Worm (Caenorhabditis elegans) whole organism, L1 larva: ENCODE results near the gene F35D2.3.

ENCODE experiments used
- C04F5.9 ChIP-seq: sonication (generic microtip); optimal IDR thresholded peaks from 2 replicates; lab custom pipeline; 2016; ENCODE audit warnings: missing genetic modification characterization, missing compliant biosample characterization
- aly-2 ChIP-seq: fragments of 150-350 bp; optimal IDR thresholded peaks from 2 replicates; lab custom pipeline; 2014; ENCODE audit warnings: missing biosample characterization, missing genetic modification characterization
- ama-1 ChIP-seq: fragments of 150-350 bp; optimal IDR thresholded peaks from 2 replicates; lab custom pipeline; 2014
- blmp-1 ChIP-seq: fragments of 150-350 bp; optimal IDR thresholded peaks from 2 replicates; lab custom pipeline; 2014; ENCODE audit warnings: missing biosample characterization, missing genetic modification characterization
- ceh-63 ChIP-seq: fragments of 200-800 bp; sonication (Bioruptor generic); optimal IDR thresholded peaks from 2 replicates; lab custom pipeline; 2018; ENCODE audit warnings: mild to moderate bottlenecking, missing genetic modification characterization, missing compliant biosample characterization
- dsc-1 ChIP-seq: sonication (generic microtip); optimal IDR thresholded peaks from 2 replicates; lab custom pipeline; 2016; ENCODE audit warnings: mild to moderate bottlenecking, missing genetic modification characterization, missing compliant biosample characterization
- efl-1 ChIP-seq, 4 experiments: fragments of 150-350 bp; optimal IDR thresholded peaks in 3 of 4; peaks in 1 of 4; 1 replicate in 1 of 4; 2 replicates in 3 of 4; lab custom pipeline; 2014; ENCODE audit warnings: missing biosample characterization in 2 of 4, missing genetic modification characterization in 2 of 4, missing genetic modification reagents in 2 of 4
- efl-3 ChIP-seq: fragments of 200-800 bp; sonication (Bioruptor generic); optimal IDR thresholded peaks from 2 replicates; lab custom pipeline; 2018; ENCODE audit warnings: mild to moderate bottlenecking, missing genetic modification characterization, missing compliant biosample characterization
- elt-3 ChIP-seq, 6 experiments: fragments of 150-350 bp in 1 of 6; sonication (generic microtip); optimal IDR thresholded peaks; 2 replicates each; lab custom pipeline; 2017 to 2018; ENCODE audit warnings: missing biosample characterization in 6 of 6, missing genetic modification characterization in 6 of 6, inconsistent platforms in 1 of 6
- ets-5 ChIP-seq: fragments of 200-800 bp; sonication (Bioruptor generic); IDR thresholded peaks from 2 replicates; pipeline ENCODE4 v1.3.6; 2022; ENCODE audit warnings: missing genetic modification characterization, missing compliant biosample characterization
- fkh-4 ChIP-seq: sonication (generic microtip); optimal IDR thresholded peaks from 2 replicates; lab custom pipeline; 2016; ENCODE audit warnings: missing compliant biosample characterization, missing genetic modification characterization, borderline replicate concordance
- grh-1 ChIP-seq: fragments of 200-800 bp; sonication (Bioruptor generic); IDR thresholded peaks from 2 replicates; pipeline ENCODE4 v1.3.6; 2022; ENCODE audit warnings: missing genetic modification reagents, missing genetic modification characterization, missing compliant biosample characterization
- hlh-17 ChIP-seq: fragments of 200-800 bp; sonication (Bioruptor generic); optimal IDR thresholded peaks from 2 replicates; lab custom pipeline; 2018; ENCODE audit warnings: missing genetic modification characterization, mild to moderate bottlenecking, missing compliant biosample characterization, moderate library complexity, borderline replicate concordance
- hlh-4 ChIP-seq: sonication (generic microtip); optimal IDR thresholded peaks from 2 replicates; lab custom pipeline; 2016; ENCODE audit warnings: mild to moderate bottlenecking, missing genetic modification characterization, missing compliant biosample characterization
- hpl-2 ChIP-seq: fragments of 150-350 bp; optimal IDR thresholded peaks from 2 replicates; lab custom pipeline; 2014; ENCODE audit warnings: missing biosample characterization, missing genetic modification reagents, missing genetic modification characterization
- irx-1 ChIP-seq: sonication (generic microtip); optimal IDR thresholded peaks from 2 replicates; lab custom pipeline; 2016; ENCODE audit warnings: missing genetic modification characterization, missing compliant biosample characterization
- isw-1 ChIP-seq: fragments of 200-800 bp; sonication (Bioruptor generic); IDR thresholded peaks from 2 replicates; pipeline ENCODE4 v1.3.6; 2022; ENCODE audit warnings: missing genetic modification characterization, missing compliant biosample characterization
- jun-1 ChIP-seq: fragments of 150-350 bp; optimal IDR thresholded peaks from 2 replicates; lab custom pipeline; 2014; ENCODE audit warnings: missing biosample characterization, missing genetic modification reagents, missing genetic modification characterization
- lin-13 ChIP-seq: fragments of 150-350 bp; optimal IDR thresholded peaks from 2 replicates; lab custom pipeline; 2014; ENCODE audit warnings: missing biosample characterization, missing genetic modification reagents, missing genetic modification characterization
- lin-15B ChIP-seq: fragments of 150-350 bp; sonication (generic microtip); optimal IDR thresholded peaks from 3 replicates; lab custom pipeline; 2014; ENCODE audit warnings: missing biosample characterization, missing genetic modification characterization
- lin-39 ChIP-seq: fragments of 150-350 bp; optimal IDR thresholded peaks from 2 replicates; lab custom pipeline; 2014; ENCODE audit warnings: missing biosample characterization, missing genetic modification reagents, missing genetic modification characterization
- lir-3 ChIP-seq: sonication (generic microtip); optimal IDR thresholded peaks from 2 replicates; lab custom pipeline; 2016; ENCODE audit warnings: mild to moderate bottlenecking, missing genetic modification characterization, moderate library complexity, missing compliant biosample characterization; ENCODE audit not compliant: poor library complexity
- lsy-2 ChIP-seq, 2 experiments: fragments of 150-350 bp; optimal IDR thresholded peaks; 2 replicates each; lab custom pipeline; 2014; ENCODE audit warnings: missing biosample characterization in 2 of 2, missing genetic modification characterization in 2 of 2
- mab-9 ChIP-seq: fragments of 200-800 bp; sonication (Bioruptor generic); IDR thresholded peaks from 2 replicates; pipeline ENCODE4 v1.3.6; 2022; ENCODE audit warnings: missing genetic modification reagents, missing genetic modification characterization, missing compliant biosample characterization
- mdl-1 ChIP-seq, 2 experiments: fragments of 150-350 bp; optimal IDR thresholded peaks; 2 replicates each; lab custom pipeline; 2014 to 2017; ENCODE audit warnings: missing biosample characterization in 2 of 2, missing genetic modification characterization in 2 of 2, inconsistent platforms in 1 of 2
- mef-2 ChIP-seq: fragments of 150-350 bp; optimal IDR thresholded peaks from 2 replicates; lab custom pipeline; 2014; ENCODE audit warnings: missing biosample characterization, missing genetic modification characterization
- mep-1 ChIP-seq: fragments of 150-350 bp; optimal IDR thresholded peaks from 2 replicates; lab custom pipeline; 2014; ENCODE audit warnings: missing biosample characterization, missing genetic modification characterization
- nhr-19 ChIP-seq: fragments of 200-800 bp; sonication (Bioruptor generic); conservative IDR thresholded peaks from 2 replicates; pipeline ENCODE4 v1.3.6; 2022; ENCODE audit warnings: missing genetic modification characterization, missing compliant biosample characterization
- nhr-20 ChIP-seq: sonication (generic microtip); optimal IDR thresholded peaks from 2 replicates; lab custom pipeline; 2016; ENCODE audit warnings: mild to moderate bottlenecking, missing genetic modification characterization, missing compliant biosample characterization
- nhr-237 ChIP-seq: fragments of 150-350 bp; optimal IDR thresholded peaks from 2 replicates; lab custom pipeline; 2014; ENCODE audit warnings: missing biosample characterization, missing genetic modification characterization
- nhr-28 ChIP-seq: fragments of 150-350 bp; optimal IDR thresholded peaks from 2 replicates; lab custom pipeline; 2014; ENCODE audit warnings: missing biosample characterization, missing genetic modification characterization
- nhr-47 ChIP-seq: sonication (generic microtip); optimal IDR thresholded peaks from 2 replicates; lab custom pipeline; 2016; ENCODE audit warnings: mild to moderate bottlenecking, missing genetic modification characterization, moderate library complexity, missing compliant biosample characterization
- nhr-71 ChIP-seq: sonication (generic microtip); optimal IDR thresholded peaks from 2 replicates; lab custom pipeline; 2016; ENCODE audit warnings: mild to moderate bottlenecking, missing genetic modification characterization, moderate library complexity, missing compliant biosample characterization
- nhr-77 ChIP-seq: fragments of 150-350 bp; optimal IDR thresholded peaks from 2 replicates; lab custom pipeline; 2014; ENCODE audit warnings: missing biosample characterization, missing genetic modification characterization
- nhr-85 ChIP-seq: sonication (generic microtip); peaks from one replicate; lab custom pipeline; 2016; ENCODE audit warnings: missing genetic modification characterization, inconsistent platforms, missing compliant biosample characterization
- pag-3 ChIP-seq: sonication (generic microtip); optimal IDR thresholded peaks from 2 replicates; lab custom pipeline; 2017; ENCODE audit warnings: missing genetic modification characterization, mild to moderate bottlenecking, missing compliant biosample characterization, antibody characterized with exemption, borderline replicate concordance; ENCODE audit not compliant: insufficient read depth
- pax-3 ChIP-seq: fragments of 200-800 bp; sonication (Bioruptor generic); optimal IDR thresholded peaks from 2 replicates; lab custom pipeline; 2018; ENCODE audit warnings: mild to moderate bottlenecking, missing genetic modification characterization, moderate library complexity, missing compliant biosample characterization
- skn-1 ChIP-seq: fragments of 150-350 bp; optimal IDR thresholded peaks from 2 replicates; lab custom pipeline; 2014; ENCODE audit warnings: missing biosample characterization, missing genetic modification characterization
- sox-4 ChIP-seq: sonication (generic microtip); optimal IDR thresholded peaks from 2 replicates; lab custom pipeline; 2016; ENCODE audit warnings: missing genetic modification characterization, missing compliant biosample characterization
- sptf-1 ChIP-seq: fragments of 150-350 bp; optimal IDR thresholded peaks from 2 replicates; lab custom pipeline; 2014; ENCODE audit warnings: missing biosample characterization, missing genetic modification characterization
- swsn-7 ChIP-seq: sonication (generic microtip); optimal IDR thresholded peaks from 2 replicates; lab custom pipeline; 2016; ENCODE audit warnings: missing genetic modification characterization, missing compliant biosample characterization
- tbx-2 ChIP-seq: sonication (generic microtip); optimal IDR thresholded peaks from 2 replicates; lab custom pipeline; 2016; ENCODE audit warnings: missing genetic modification characterization, missing compliant biosample characterization
- unc-30 ChIP-seq: sonication (generic microtip); optimal IDR thresholded peaks from 2 replicates; lab custom pipeline; 2017; ENCODE audit warnings: missing biosample characterization, missing genetic modification characterization
- unc-98 ChIP-seq: fragments of 200-800 bp; sonication (Bioruptor generic); IDR thresholded peaks from 2 replicates; pipeline ENCODE4 v1.3.6; 2022; ENCODE audit warnings: missing genetic modification characterization, missing compliant biosample characterization
- vab-15 ChIP-seq: sonication (generic microtip); optimal IDR thresholded peaks from 2 replicates; lab custom pipeline; 2017; ENCODE audit warnings: missing genotype, mild to moderate bottlenecking, missing genetic modification characterization, missing compliant biosample characterization
- xbp-1 ChIP-seq: sonication (generic microtip); optimal IDR thresholded peaks from 2 replicates; lab custom pipeline; 2016; ENCODE audit warnings: missing genetic modification characterization, missing compliant biosample characterization
- ztf-4 ChIP-seq: fragments of 150-350 bp; optimal IDR thresholded peaks from 2 replicates; lab custom pipeline; 2014; ENCODE audit warnings: missing biosample characterization, missing genetic modification characterization

The F35D2.3 gene

DNA sequence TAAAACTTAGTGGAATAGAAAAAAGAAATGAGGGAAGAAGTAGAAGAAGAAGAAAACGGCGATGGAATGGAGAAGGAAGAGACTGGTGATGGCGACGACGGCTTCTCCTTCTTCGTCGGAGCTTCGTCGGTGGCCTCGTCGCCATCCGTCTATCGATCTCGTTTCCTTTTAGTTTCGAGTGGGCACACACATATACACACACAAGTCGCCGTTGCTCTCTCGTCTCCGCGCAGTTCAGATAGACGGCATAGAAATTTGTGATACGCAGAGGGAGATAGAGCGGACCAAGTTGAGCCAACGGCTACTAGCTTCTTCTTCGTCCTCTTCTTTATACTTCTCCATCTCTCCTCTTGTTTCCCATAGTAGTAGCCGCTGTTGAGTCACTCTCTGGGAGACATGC, 22.8 kb downstream of the F35D2.3 start (continued):
- TF ChIP-seq elt-3 (tag; optimal IDR thresholded peaks at IDR 0.05; lab: Kevin White, UChicago) (no peak), dsc-1 (tag; lab: Kevin White, UChicago) (no peak), nhr-47 (tag; lab: Kevin White, UChicago) (peak; percentile 67), pag-3 (no peak), hpl-2 (GFP tag; lab: Kevin White, UChicago) (no peak), nhr-71 (tag; lab: Kevin White, UChicago) (peak; percentile 63), blmp-1 (tag; lab: Kevin White, UChicago) (no peak), hlh-4 (no peak), nhr-237 (tag; lab: Kevin White, UChicago) (no peak), mdl-1 (tag; optimal IDR thresholded peaks at IDR 0.05; lab: Kevin White, UChicago) (no peak), C04F5.9 (tag; lab: Kevin White, UChicago) (no peak), pax-3 (tag; lab: Kevin White, UChicago) (peak; percentile 13), xbp-1 (peak; percentile 22), skn-1 (no peak), ets-5 (GFP tag; lab: Robert Waterston, UW) (no peak), nhr-28 (tag; lab: Kevin White, UChicago) (no peak), ama-1 (no peak), sox-4 (tag; lab: Kevin White, UChicago) (no peak), grh-1 (GFP tag; lab: Robert Waterston, UW) (no peak), mab-9 (no peak), ztf-4 (no peak), hlh-17 (no peak), lsy-2 (tag; optimal IDR thresholded peaks at IDR 0.05; lab: Kevin White, UChicago) (peak; percentile 3 to 23), jun-1 (no peak), lin-13 (GFP tag; lab: Kevin White, UChicago) (no peak), efl-3 (no peak), isw-1 (GFP tag; lab: Robert Waterston, UW) (peak; percentile 37), unc-98 (GFP tag; lab: Robert Waterston, UW) (no peak), ceh-63 (GFP tag; lab: Kevin White, UChicago) (no peak), lin-15B (tag; lab: Kevin White, UChicago) (no peak), fkh-4 (tag; lab: Kevin White, UChicago) (no peak), nhr-20 (tag; lab: Kevin White, UChicago) (no peak), lin-39 (no peak), vab-15 (tag; lab: Kevin White, UChicago) (no peak), nhr-77 (tag; lab: Kevin White, UChicago) (no peak), lir-3 (no peak), aly-2 (tag; lab: Kevin White, UChicago) (no peak), swsn-7 (tag; lab: Kevin White, UChicago) (peak; percentile 52), mef-2 (tag; lab: Kevin White, UChicago) (no peak), nhr-19 (GFP tag; lab: Robert Waterston, UW) (no peak), irx-1 (tag; lab: Kevin White, UChicago) (no peak), unc-30 (tag; lab: Kevin White, UChicago) (no peak), mep-1 (tag; lab: Kevin White, UChicago) (no peak), tbx-2 (tag; lab: Kevin White, UChicago) (peak; percentile 49), nhr-85 (tag; lab: Kevin White, UChicago) (no peak), efl-1 (optimal IDR thresholded peaks at IDR 0.05; lab: Kevin White, UChicago) (no peak), efl-1 (GFP tag; optimal IDR thresholded peaks at IDR 0.05 in 1 of 2; lab: Kevin White, UChicago) (no peak), sptf-1 (tag; lab: Kevin White, UChicago) (no peak)
